Fruit fly (Drosophila melanogaster) whole organism: ENCODE results near the gene CG15728.

Source experiments
- CG8478 ChIP-seq: fragments of >200 bp; optimal IDR thresholded peaks from 2 replicates; lab custom pipeline; 2018; ENCODE audit warnings: inconsistent platforms
- Dll ChIP-seq: fragments of >200 bp; optimal IDR thresholded peaks from 2 replicates; lab custom pipeline; 2017
- EcR ChIP-seq, 2 experiments: fragments of >200 bp; optimal IDR thresholded peaks; 2 replicates each; lab custom pipeline; 2017; ENCODE audit warnings: missing biosample characterization in 2 of 2, missing genetic modification characterization in 2 of 2, missing genetic modification reagents in 2 of 2
- pan ChIP-seq: fragments of >200 bp; optimal IDR thresholded peaks from 2 replicates; lab custom pipeline; 2017
- psq ChIP-seq: fragments of >200 bp; optimal IDR thresholded peaks from 2 replicates; lab custom pipeline; 2017
- usp ChIP-seq: fragments of >200 bp; optimal IDR thresholded peaks from 2 replicates; lab custom pipeline; 2017; ENCODE audit warnings: missing biosample characterization, missing genetic modification characterization, mixed read lengths

Gene CG15728

dm6 chrX:12611536-12612458, 12.3 kb upstream of the CG15728 start, which contains the start of the genes CG1463 and Fpgs1:
Gene CG1463 (minus strand): TSS chrX:12611667.
Gene Fpgs1 (plus strand): TSS chrX:12611867.
- TF ChIP-seq Dll (lab: Kevin White, UChicago) (no peak), EcR (GFP tag; optimal IDR thresholded peaks at IDR 0.05; lab: Kevin White, UChicago) (no peak), CG8478 (lab: Kevin White, UChicago) (no peak), psq (no peak), usp (GFP tag; lab: Kevin White, UChicago) (no peak), pan (lab: Kevin White, UChicago) (no peak)

- TF ChIP-seq usp (GFP tag; lab: Kevin White, UChicago) (no peak), pan (lab: Kevin White, UChicago) (no peak), psq (no peak), Dll (lab: Kevin White, UChicago) (no peak)
These were observed 10.8 kb upstream of the CG15728 start for dm6 chrX:12613248-12613805.

dm6 chrX:12615752-12616366, 8.2 kb upstream of the CG15728 start, which contains the start of gene CG11085:
Gene CG11085 (plus strand): TSS chrX:12616316.
- TF ChIP-seq CG8478 (lab: Kevin White, UChicago) (no peak), usp (GFP tag; lab: Kevin White, UChicago) (no peak), psq (no peak), EcR (GFP tag; optimal IDR thresholded peaks at IDR 0.05; lab: Kevin White, UChicago) (no peak), Dll (lab: Kevin White, UChicago) (no peak), pan (lab: Kevin White, UChicago) (no peak)

- TF ChIP-seq EcR (GFP tag; optimal IDR thresholded peaks at IDR 0.05; lab: Kevin White, UChicago), result no peak
- TF ChIP-seq CG8478 (lab: Kevin White, UChicago), result no peak
- TF ChIP-seq psq, result no peak
- no peak for TF ChIP-seq Dll (lab: Kevin White, UChicago)
- TF ChIP-seq pan (lab: Kevin White, UChicago), result no peak
- no peak for TF ChIP-seq usp (GFP tag; lab: Kevin White, UChicago)
These were observed 2.5 kb upstream of the CG15728 start for dm6 chrX:12621640-12622039.

dm6 chrX:12625594-12626274, 1.6 kb downstream of the CG15728 start:
- TF ChIP-seq usp (GFP tag; lab: Kevin White, UChicago) (no peak), Dll (lab: Kevin White, UChicago) (no peak), CG8478 (lab: Kevin White, UChicago) (no peak), pan (lab: Kevin White, UChicago) (no peak), psq (no peak), EcR (GFP tag; optimal IDR thresholded peaks at IDR 0.05; lab: Kevin White, UChicago) (no peak)

dm6 chrX:12629564-12629963, 5.5 kb downstream of the CG15728 start, which contains the start of the genes Aven and CG2540:
Gene Aven (minus strand): TSS chrX:12629640.
Gene CG2540 (plus strand): TSS chrX:12629878.
- TF ChIP-seq Dll (lab: Kevin White, UChicago) (no peak), pan (lab: Kevin White, UChicago) (no peak), psq (no peak), CG8478 (lab: Kevin White, UChicago) (no peak), EcR (GFP tag; optimal IDR thresholded peaks at IDR 0.05; lab: Kevin White, UChicago) (no peak), usp (GFP tag; lab: Kevin White, UChicago) (no peak)

dm6 chrX:12631317-12632156, 7.4 kb downstream of the CG15728 start, which contains the start of gene Tomosyn:
Gene Tomosyn (plus strand): TSS chrX:12631605.
- no peak for TF ChIP-seq CG8478 (lab: Kevin White, UChicago)
- TF ChIP-seq Dll (lab: Kevin White, UChicago), result no peak
- no peak for TF ChIP-seq pan (lab: Kevin White, UChicago)
- no peak for TF ChIP-seq usp (GFP tag; lab: Kevin White, UChicago)
- TF ChIP-seq EcR (GFP tag; optimal IDR thresholded peaks at IDR 0.05; lab: Kevin White, UChicago), result no peak

dm6 chrX:12632157-12632422, 8.0 kb downstream of the CG15728 start:
- no peak for TF ChIP-seq psq
- no peak for TF ChIP-seq pan (lab: Kevin White, UChicago)

dm6 chrX:12633204-12633603, 9.1 kb downstream of the CG15728 start:
- no peak for TF ChIP-seq Dll (lab: Kevin White, UChicago)
- no peak for TF ChIP-seq pan (lab: Kevin White, UChicago)
- no peak for TF ChIP-seq CG8478 (lab: Kevin White, UChicago)
- no peak for TF ChIP-seq usp (GFP tag; lab: Kevin White, UChicago)
- TF ChIP-seq EcR (GFP tag; optimal IDR thresholded peaks at IDR 0.05; lab: Kevin White, UChicago), result no peak
- TF ChIP-seq psq, result no peak

dm6 chrX:12633992-12634391, 9.9 kb downstream of the CG15728 start:
- TF ChIP-seq CG8478 (lab: Kevin White, UChicago) (no peak), pan (lab: Kevin White, UChicago) (no peak), EcR (GFP tag; optimal IDR thresholded peaks at IDR 0.05; lab: Kevin White, UChicago) (no peak), psq (no peak), usp (GFP tag; lab: Kevin White, UChicago) (no peak), Dll (lab: Kevin White, UChicago) (no peak)
